Worm (Caenorhabditis elegans) whole organism, young adult: Measurements from ENCODE around the gene C02F5.2.

Experiments
- B0336.3 ChIP-seq: fragments of 200-800 bp; sonication (Bioruptor generic); IDR thresholded peaks from 2 replicates; pipeline ENCODE4 v1.3.6; 2022; ENCODE audit warnings: missing genetic modification characterization, missing compliant biosample characterization
- C06A6.2 ChIP-seq: fragments of 200-800 bp; sonication (Bioruptor generic); conservative IDR thresholded peaks from 2 replicates; pipeline ENCODE4 v1.3.6; 2022; ENCODE audit warnings: missing genetic modification characterization, missing compliant biosample characterization
- F10E7.11 ChIP-seq: sonication (generic microtip); optimal IDR thresholded peaks from 2 replicates; lab custom pipeline; 2017; ENCODE audit warnings: mild to moderate bottlenecking, missing genetic modification characterization, moderate library complexity, missing compliant biosample characterization
- F22D6.2 ChIP-seq: sonication (generic microtip); optimal IDR thresholded peaks from 2 replicates; lab custom pipeline; 2016; ENCODE audit warnings: mild to moderate bottlenecking, missing genetic modification characterization, missing compliant biosample characterization
- F49E8.2 ChIP-seq: sonication (generic microtip); optimal IDR thresholded peaks from 3 replicates; lab custom pipeline; 2017; ENCODE audit warnings: missing genetic modification characterization, mild to moderate bottlenecking, missing compliant biosample characterization, antibody characterized with exemption, moderate library complexity; ENCODE audit not compliant: insufficient read depth
- F57C9.4 ChIP-seq: sonication (generic microtip); optimal IDR thresholded peaks from 2 replicates; lab custom pipeline; 2017; ENCODE audit warnings: mild to moderate bottlenecking, missing genetic modification characterization, missing compliant biosample characterization
- Y79H2A.3 ChIP-seq: fragments of 200-800 bp; sonication (Bioruptor generic); conservative IDR thresholded peaks from 2 replicates; pipeline ENCODE4 v1.3.6; 2022; ENCODE audit warnings: missing genetic modification reagents, missing genetic modification characterization, missing compliant biosample characterization
- ZK185.1 ChIP-seq: sonication (generic microtip); optimal IDR thresholded peaks from 2 replicates; lab custom pipeline; 2016; ENCODE audit warnings: mild to moderate bottlenecking, missing genetic modification characterization, missing compliant biosample characterization; ENCODE audit not compliant: poor library complexity, severe bottlenecking
- akir-1 ChIP-seq: fragments of 200-800 bp; sonication (Bioruptor generic); optimal IDR thresholded peaks from 2 replicates; lab custom pipeline; 2018; ENCODE audit warnings: mild to moderate bottlenecking, missing genetic modification characterization, moderate library complexity, missing compliant biosample characterization
- ama-1 ChIP-seq, 3 experiments: fragments of 150-350 bp in 1 of 3; sonication (generic microtip) in 2 of 3; optimal IDR thresholded peaks; 2 replicates each; lab custom pipeline; 2014 to 2018; ENCODE audit warnings: missing biosample characterization in 2 of 3, missing genetic modification characterization in 2 of 3, missing genetic modification reagents in 2 of 3
- aptf-2 ChIP-seq: fragments of 200-800 bp; sonication (Bioruptor generic); conservative IDR thresholded peaks from 2 replicates; pipeline ENCODE4 v1.3.6; 2022; ENCODE audit warnings: missing genetic modification reagents, missing genetic modification characterization, missing compliant biosample characterization
- attf-3 ChIP-seq: fragments of 200-800 bp; sonication (Bioruptor generic); conservative IDR thresholded peaks from 2 replicates; pipeline ENCODE4 v1.3.6; 2022; ENCODE audit warnings: missing genetic modification reagents, missing genetic modification characterization, missing compliant biosample characterization
- attf-5 ChIP-seq: fragments of 200-800 bp; sonication (Bioruptor generic); optimal IDR thresholded peaks from 2 replicates; lab custom pipeline; 2018; ENCODE audit warnings: mild to moderate bottlenecking, missing genetic modification characterization, missing compliant biosample characterization
- bed-2 ChIP-seq: fragments of 200-800 bp; sonication (Bioruptor generic); IDR thresholded peaks from 2 replicates; pipeline ENCODE4 v1.3.6; 2022; ENCODE audit warnings: missing genetic modification reagents, missing genetic modification characterization, missing compliant biosample characterization
- cebp-2 ChIP-seq: fragments of 200-800 bp; sonication (Bioruptor generic); IDR thresholded peaks from 2 replicates; pipeline ENCODE4 v1.3.6; 2022; ENCODE audit warnings: missing genetic modification characterization, missing compliant biosample characterization
- ceh-27 ChIP-seq: fragments of 200-800 bp; sonication (Bioruptor generic); optimal IDR thresholded peaks from 2 replicates; lab custom pipeline; 2018; ENCODE audit warnings: mild to moderate bottlenecking, missing genetic modification characterization, moderate library complexity, missing compliant biosample characterization
- ceh-40 ChIP-seq: fragments of 200-800 bp; sonication (Bioruptor generic); IDR thresholded peaks from 2 replicates; pipeline ENCODE4 v1.3.6; 2022; ENCODE audit warnings: missing genetic modification characterization, missing compliant biosample characterization
- ceh-79 ChIP-seq: sonication (generic microtip); optimal IDR thresholded peaks from 2 replicates; lab custom pipeline; 2017; ENCODE audit warnings: mild to moderate bottlenecking, missing genetic modification characterization, missing compliant biosample characterization
- ceh-91 ChIP-seq: fragments of 200-800 bp; sonication (Bioruptor generic); IDR thresholded peaks from 2 replicates; pipeline ENCODE4 v1.3.6; 2022; ENCODE audit warnings: missing genetic modification reagents, missing genetic modification characterization, missing compliant biosample characterization
- dpff-1 ChIP-seq: sonication (generic microtip); optimal IDR thresholded peaks from 2 replicates; lab custom pipeline; 2017; ENCODE audit warnings: mild to moderate bottlenecking, missing genetic modification characterization, missing compliant biosample characterization
- egl-18 ChIP-seq: fragments of 200-800 bp; sonication (Bioruptor generic); IDR thresholded peaks from 2 replicates; pipeline ENCODE4 v1.3.6; 2022; ENCODE audit warnings: missing genetic modification reagents, missing genetic modification characterization, missing compliant biosample characterization
- egl-44 ChIP-seq: fragments of 200-800 bp; sonication (Bioruptor generic); IDR thresholded peaks from 2 replicates; pipeline ENCODE4 v1.3.6; 2022; ENCODE audit warnings: missing genetic modification reagents, missing genetic modification characterization, missing compliant biosample characterization
- hsf-1 ChIP-seq: fragments of 200-800 bp; sonication (Bioruptor generic); IDR thresholded peaks from 2 replicates; pipeline ENCODE4 v1.3.6; 2022; ENCODE audit warnings: missing genetic modification reagents, missing genetic modification characterization, missing compliant biosample characterization
- lag-1 ChIP-seq: fragments of 200-800 bp; sonication (Bioruptor generic); IDR thresholded peaks from 2 replicates; pipeline ENCODE4 v1.3.6; 2022; ENCODE audit warnings: missing genetic modification reagents, missing genetic modification characterization, missing compliant biosample characterization
- lsl-1 ChIP-seq: fragments of 200-800 bp; sonication (Bioruptor generic); optimal IDR thresholded peaks from 2 replicates; lab custom pipeline; 2018; ENCODE audit warnings: mild to moderate bottlenecking, missing genetic modification characterization, moderate library complexity, missing compliant biosample characterization
- lsy-27 ChIP-seq: sonication (generic microtip); optimal IDR thresholded peaks from 2 replicates; lab custom pipeline; 2017; ENCODE audit warnings: missing genetic modification characterization, mild to moderate bottlenecking, missing compliant biosample characterization, antibody characterized with exemption, missing genotype, borderline replicate concordance; ENCODE audit not compliant: insufficient read depth
- madf-3 ChIP-seq: fragments of 200-800 bp; sonication (Bioruptor generic); IDR thresholded peaks from 2 replicates; pipeline ENCODE4 v1.3.6; 2022; ENCODE audit warnings: missing genetic modification reagents, missing genetic modification characterization, missing compliant biosample characterization
- madf-8 ChIP-seq: fragments of 200-800 bp; sonication (Bioruptor generic); conservative IDR thresholded peaks from 2 replicates; pipeline ENCODE4 v1.3.6; 2022; ENCODE audit warnings: missing genetic modification reagents, missing genetic modification characterization, missing compliant biosample characterization
- mcd-1 ChIP-seq: fragments of 200-800 bp; sonication (Bioruptor generic); IDR thresholded peaks from 2 replicates; pipeline ENCODE4 v1.3.6; 2022; ENCODE audit warnings: missing genetic modification reagents, missing genetic modification characterization, missing compliant biosample characterization
- mes-4 ChIP-seq: sonication (generic microtip); optimal IDR thresholded peaks from 2 replicates; lab custom pipeline; 2016; ENCODE audit warnings: missing genotype, missing genetic modification characterization, missing compliant biosample characterization
- mxl-1 ChIP-seq: sonication (generic microtip); optimal IDR thresholded peaks from 2 replicates; lab custom pipeline; 2016; ENCODE audit warnings: missing genetic modification characterization, missing compliant biosample characterization
- nfya-2 ChIP-seq: fragments of 200-800 bp; sonication (Bioruptor generic); IDR thresholded peaks from 2 replicates; pipeline ENCODE4 v1.3.6; 2022; ENCODE audit warnings: missing genetic modification reagents, missing genetic modification characterization, missing compliant biosample characterization
- nfyb-1 ChIP-seq: fragments of 200-800 bp; sonication (Bioruptor generic); IDR thresholded peaks from 2 replicates; pipeline ENCODE4 v1.3.6; 2022; ENCODE audit warnings: missing genetic modification reagents, missing genetic modification characterization, missing compliant biosample characterization
- nhr-27 ChIP-seq: fragments of 200-800 bp; sonication (Bioruptor generic); optimal IDR thresholded peaks from 2 replicates; lab custom pipeline; 2018; ENCODE audit warnings: mild to moderate bottlenecking, missing genetic modification characterization, moderate library complexity, missing compliant biosample characterization
- nhr-90 ChIP-seq: sonication (generic microtip); optimal IDR thresholded peaks from 2 replicates; lab custom pipeline; 2016; ENCODE audit warnings: missing genotype, mild to moderate bottlenecking, missing genetic modification characterization, missing compliant biosample characterization
- pbrm-1 ChIP-seq: fragments of 200-800 bp; sonication (Bioruptor generic); IDR thresholded peaks from 2 replicates; pipeline ENCODE4 v1.3.6; 2022; ENCODE audit warnings: missing genetic modification reagents, missing genetic modification characterization, missing compliant biosample characterization
- rpc-1 ChIP-seq, 2 experiments: fragments of 150-350 bp in 1 of 2; sonication (generic microtip) in 1 of 2; optimal IDR thresholded peaks; 2 replicates each; lab custom pipeline; 2014 to 2018; ENCODE audit warnings: missing biosample characterization in 1 of 2, missing genetic modification characterization in 1 of 2, missing genetic modification reagents in 1 of 2, missing genotype in 1 of 2
- sea-2 ChIP-seq: fragments of 200-800 bp; sonication (Bioruptor generic); IDR thresholded peaks from 2 replicates; pipeline ENCODE4 v1.3.6; 2022; ENCODE audit warnings: missing genetic modification characterization, missing compliant biosample characterization
- snpc-4 ChIP-seq, 5 experiments: fragments of 150-350 bp in 1 of 5; sonication (generic microtip) in 4 of 5; optimal IDR thresholded peaks; 2 replicates each; lab custom pipeline; 2014 to 2018; ENCODE audit warnings: missing genetic modification characterization in 5 of 5, missing biosample characterization in 3 of 5, antibody characterized with exemption in 2 of 5, mild to moderate bottlenecking in 2 of 5, missing compliant biosample characterization in 2 of 5, missing genotype in 2 of 5, moderate library complexity in 2 of 5, missing genetic modification reagents in 1 of 5
- tbp1 ChIP-seq: fragments of 200-800 bp; sonication (Bioruptor generic); optimal IDR thresholded peaks from 2 replicates; lab custom pipeline; 2018; ENCODE audit warnings: mild to moderate bottlenecking, missing genetic modification characterization, missing compliant biosample characterization
- unc-130 ChIP-seq: sonication (generic microtip); optimal IDR thresholded peaks from 2 replicates; lab custom pipeline; 2016; ENCODE audit warnings: missing genetic modification reagents, missing genetic modification characterization, missing compliant biosample characterization
- xnd-1 ChIP-seq: sonication (generic microtip); optimal IDR thresholded peaks from 2 replicates; lab custom pipeline; 2016; ENCODE audit warnings: missing genotype, missing genetic modification reagents, missing genetic modification characterization, missing compliant biosample characterization
- ztf-25 ChIP-seq: fragments of 200-800 bp; sonication (Bioruptor generic); IDR thresholded peaks from 2 replicates; pipeline ENCODE4 v1.3.6; 2022; ENCODE audit warnings: missing genetic modification reagents, missing genetic modification characterization, missing compliant biosample characterization

C02F5.2 gene

ce11 chrIII:8224769-8225168 lies 24.6 kb upstream of the C02F5.2 start, which contains the start of gene mob-4:
Gene mob-4, plus strand, starts transcription at chrIII:8225097.
- TF ChIP-seq cebp-2 (GFP tag; lab: Robert Waterston, UW) (no peak), attf-3 (GFP tag; lab: Robert Waterston, UW) (peak; percentile 88)

ce11 chrIII:8226178-8226577 lies 23.2 kb upstream of the C02F5.2 start, which contains the start of gene rfs-1:
Gene rfs-1, plus strand, starts transcription at chrIII:8226478.
- peak; percentile 55; the same call in 1 of the 2 replicates for TF ChIP-seq B0336.3
- 0 out of 2 replicates have a peak, but pooled peaks have one; percentile 40 for TF ChIP-seq madf-3 (GFP tag; lab: Robert Waterston, UW)
- TF ChIP-seq lag-1, result no peak

ce11 chrIII:8227511-8227910 lies 21.9 kb upstream of the C02F5.2 start, which contains the start of gene fbxl-1:
Gene fbxl-1, plus strand, starts transcription at chrIII:8227830.
- no peak for TF ChIP-seq F49E8.2
- peak; percentile 53 for TF ChIP-seq tbp1 (GFP tag; lab: Kevin White, UChicago)
- TF ChIP-seq snpc-4 (GFP tag; optimal IDR thresholded peaks at IDR 0.05; lab: Kevin White, UChicago), result no peak
- peak; percentile 19 to 56 (median 26) for TF ChIP-seq snpc-4 (tag; optimal IDR thresholded peaks at IDR 0.05; lab: Kevin White, UChicago)
- TF ChIP-seq akir-1 (GFP tag; lab: Kevin White, UChicago), result no peak
- no peak for TF ChIP-seq Y79H2A.3
- no peak for TF ChIP-seq F57C9.4 (tag; lab: Kevin White, UChicago)
- TF ChIP-seq ceh-91 (GFP tag; lab: Robert Waterston, UW), result 0 out of 2 replicates have a peak, but pooled peaks have one; percentile 30
- TF ChIP-seq nfyb-1, result peak; percentile 79; the same call in 1 of the 2 replicates
- peak; percentile 58; the same call in 1 of the 2 replicates for TF ChIP-seq egl-44 (GFP tag; lab: Robert Waterston, UW)
- TF ChIP-seq egl-18 (GFP tag; lab: Robert Waterston, UW), result no peak
- no peak for TF ChIP-seq madf-8 (GFP tag; lab: Robert Waterston, UW)
- TF ChIP-seq mcd-1 (GFP tag; lab: Robert Waterston, UW), result peak; percentile 72
- no peak for TF ChIP-seq lsl-1 (GFP tag; lab: Kevin White, UChicago)
- peak; percentile 29 for TF ChIP-seq F22D6.2 (tag; lab: Kevin White, UChicago)
- no peak for TF ChIP-seq nhr-27 (tag; lab: Kevin White, UChicago)
- no peak for TF ChIP-seq bed-2 (GFP tag; lab: Robert Waterston, UW)
- TF ChIP-seq pbrm-1 (GFP tag; lab: Robert Waterston, UW), result peak; percentile 68; the same call in 1 of the 2 replicates
- no peak for TF ChIP-seq ama-1 (optimal IDR thresholded peaks at IDR 0.05; lab: Kevin White, UChicago)
- no peak for TF ChIP-seq ama-1 (GFP tag; optimal IDR thresholded peaks at IDR 0.05; lab: Kevin White, UChicago)
- peak; percentile 93 for TF ChIP-seq attf-5 (GFP tag; lab: Kevin White, UChicago)
- no peak for TF ChIP-seq ceh-79 (tag; lab: Kevin White, UChicago)
- no peak for TF ChIP-seq rpc-1 (optimal IDR thresholded peaks at IDR 0.05; lab: Kevin White, UChicago)
- TF ChIP-seq rpc-1 (tag; optimal IDR thresholded peaks at IDR 0.05; lab: Kevin White, UChicago), result no peak
- TF ChIP-seq unc-130 (GFP tag; lab: Kevin White, UChicago), result no peak
- TF ChIP-seq nhr-90 (tag; lab: Kevin White, UChicago), result peak; percentile 47
- no peak for TF ChIP-seq ztf-25 (GFP tag; lab: Robert Waterston, UW)
- TF ChIP-seq ZK185.1 (tag; lab: Kevin White, UChicago), result peak; percentile 41
- no peak for TF ChIP-seq mes-4 (tag; lab: Kevin White, UChicago)
- peak; percentile 61 for TF ChIP-seq ceh-27 (GFP tag; lab: Kevin White, UChicago)
- TF ChIP-seq mxl-1 (tag; lab: Kevin White, UChicago), result no peak
- no peak for TF ChIP-seq xnd-1 (tag; lab: Kevin White, UChicago)
- no peak; the same call in none of the 2 replicates for TF ChIP-seq B0336.3
- no peak for TF ChIP-seq lsy-27
- TF ChIP-seq hsf-1, result no peak
- peak; percentile 53; the same call in 1 of the 2 replicates for TF ChIP-seq C06A6.2 (GFP tag; lab: Robert Waterston, UW)
- TF ChIP-seq ceh-40 (GFP tag; lab: Robert Waterston, UW), result no peak
- TF ChIP-seq nfya-2 (GFP tag; lab: Robert Waterston, UW), result no peak
- no peak for TF ChIP-seq sea-2 (GFP tag; lab: Robert Waterston, UW)
- TF ChIP-seq F10E7.11 (tag; lab: Kevin White, UChicago), result no peak
- no peak for TF ChIP-seq aptf-2 (GFP tag; lab: Robert Waterston, UW)
- TF ChIP-seq dpff-1 (tag; lab: Kevin White, UChicago), result no peak
